Fruit fly (Drosophila melanogaster) whole organism, embryonic: ENCODE measurements around the gene CG32939.

Source experiments
- Atf3 ChIP-seq: fragments of 200-800 bp; sonication (Bioruptor generic); optimal IDR thresholded peaks from 3 replicates; lab custom pipeline; 2016; ENCODE audit warnings: missing biosample characterization, missing genetic modification characterization
- Bgb ChIP-seq: fragments of 200-800 bp; sonication (Bioruptor generic); IDR thresholded peaks from 2 replicates; pipeline ENCODE4 v1.3.6; 2022; ENCODE audit warnings: missing biosample characterization, missing genetic modification characterization; ENCODE audit not compliant: partially characterized antibody
- CG11398 ChIP-seq: fragments of 200-800 bp; sonication (Bioruptor generic); optimal IDR thresholded peaks from 2 replicates; lab custom pipeline; 2016; ENCODE audit warnings: missing biosample characterization, missing genetic modification characterization
- CG11456 ChIP-seq: fragments of 200-800 bp; sonication (Bioruptor generic); IDR thresholded peaks from 3 replicates; pipeline ENCODE4 v1.3.6; 2022; ENCODE audit warnings: missing biosample characterization, missing genetic modification characterization
- CG12391 ChIP-seq: fragments of 200-800 bp; sonication (Bioruptor generic); optimal IDR thresholded peaks from 3 replicates; lab custom pipeline; 2018; ENCODE audit warnings: missing biosample characterization, mild to moderate bottlenecking, missing genetic modification characterization, moderate library complexity
- CG13894 ChIP-seq: fragments of 200-800 bp; sonication (Bioruptor generic); optimal IDR thresholded peaks from 3 replicates; lab custom pipeline; 2018; ENCODE audit warnings: missing biosample characterization, mild to moderate bottlenecking, missing genetic modification characterization, moderate library complexity
- CG14710 ChIP-seq: fragments of 200-800 bp; sonication (Bioruptor generic); optimal IDR thresholded peaks from 3 replicates; lab custom pipeline; 2019; ENCODE audit warnings: missing biosample characterization, mild to moderate bottlenecking, missing genetic modification characterization, moderate library complexity
- CG17829 ChIP-seq: fragments of 200-800 bp; optimal IDR thresholded peaks from 2 replicates; lab custom pipeline; 2019; ENCODE audit warnings: missing biosample characterization, mild to moderate bottlenecking, missing genetic modification characterization, moderate library complexity
- CG2120 ChIP-seq: fragments of 200-800 bp; sonication (Bioruptor generic); optimal IDR thresholded peaks from 3 replicates; lab custom pipeline; 2016; ENCODE audit warnings: missing biosample characterization, missing genetic modification characterization
- CG2129 ChIP-seq: fragments of 200-800 bp; sonication (Bioruptor generic); IDR thresholded peaks from 2 replicates; pipeline ENCODE4 v1.3.6; 2022; ENCODE audit warnings: missing biosample characterization, missing genetic modification characterization; ENCODE audit not compliant: partially characterized antibody
- CG30020 ChIP-seq: fragments of 200-800 bp; optimal IDR thresholded peaks from 2 replicates; lab custom pipeline; 2019; ENCODE audit warnings: missing biosample characterization, mild to moderate bottlenecking, missing genetic modification characterization, moderate library complexity
- CG32772 ChIP-seq: fragments of 200-800 bp; sonication (Bioruptor generic); IDR thresholded peaks from 2 replicates; pipeline ENCODE4 v1.3.6; 2022; ENCODE audit warnings: missing biosample characterization, missing genetic modification characterization
- CG34376 ChIP-seq: fragments of 200-800 bp; sonication (Bioruptor generic); optimal IDR thresholded peaks from 2 replicates; lab custom pipeline; 2018; ENCODE audit warnings: missing biosample characterization, mild to moderate bottlenecking, missing genetic modification characterization
- CG3995 ChIP-seq: fragments of 200-800 bp; sonication (Bioruptor generic); optimal IDR thresholded peaks from 3 replicates; lab custom pipeline; 2016; ENCODE audit warnings: missing biosample characterization, missing genetic modification characterization
- CG6272 ChIP-seq: fragments of 200-800 bp; sonication (Bioruptor generic); IDR thresholded peaks from 2 replicates; pipeline ENCODE4 v1.3.6; 2022; ENCODE audit warnings: missing biosample characterization, missing genetic modification characterization
- CG7745 ChIP-seq: fragments of 200-800 bp; sonication (Bioruptor generic); optimal IDR thresholded peaks from 2 replicates; lab custom pipeline; 2018; ENCODE audit warnings: missing biosample characterization, mild to moderate bottlenecking, missing genetic modification characterization, moderate library complexity
- CG7963 ChIP-seq: fragments of 200-800 bp; sonication (Bioruptor generic); IDR thresholded peaks from 3 replicates; pipeline ENCODE4 v1.3.6; 2022; ENCODE audit warnings: missing biosample characterization, missing genetic modification characterization; ENCODE audit not compliant: partially characterized antibody
- CG9797 ChIP-seq: fragments of 200-800 bp; sonication (Bioruptor generic); optimal IDR thresholded peaks from 3 replicates; lab custom pipeline; 2018; ENCODE audit warnings: missing biosample characterization, mild to moderate bottlenecking, missing genetic modification characterization
- D ChIP-seq, 2 experiments: fragments of 200-800 bp in 1 of 2; fragments of >200 bp in 1 of 2; sonication (Bioruptor generic) in 1 of 2; optimal IDR thresholded peaks; 2 replicates in 1 of 2; 3 replicates in 1 of 2; lab custom pipeline; 2017; ENCODE audit warnings: mild to moderate bottlenecking in 1 of 2, missing biosample characterization in 1 of 2, missing genetic modification characterization in 1 of 2, missing genetic modification reagents in 1 of 2
- D19A ChIP-seq: fragments of 200-800 bp; optimal IDR thresholded peaks from 3 replicates; lab custom pipeline; 2019; ENCODE audit warnings: missing biosample characterization, mild to moderate bottlenecking, missing genetic modification characterization, moderate library complexity
- Dll ChIP-seq: fragments of 200-800 bp; sonication (Bioruptor generic); IDR thresholded peaks from 4 replicates; pipeline ENCODE4 v1.3.6; 2022; ENCODE audit warnings: missing biosample characterization, missing genetic modification characterization; ENCODE audit not compliant: partially characterized antibody
- Doc2 ChIP-seq: fragments of 200-800 bp; sonication (Bioruptor generic); IDR thresholded peaks from 2 replicates; pipeline ENCODE4 v1.3.6; 2022; ENCODE audit warnings: missing biosample characterization, missing genetic modification characterization
- Dref ChIP-seq: fragments of 200-800 bp; sonication (Bioruptor generic); IDR thresholded peaks from 2 replicates; pipeline ENCODE4 v1.3.6; 2022; ENCODE audit warnings: missing biosample characterization, missing genetic modification characterization
- Ets97D ChIP-seq: fragments of 200-800 bp; sonication (Bioruptor generic); optimal IDR thresholded peaks from 3 replicates; lab custom pipeline; 2016; ENCODE audit warnings: missing biosample characterization, missing genetic modification characterization
- Lpt ChIP-seq: fragments of >200 bp; optimal IDR thresholded peaks from 2 replicates; lab custom pipeline; 2018; ENCODE audit warnings: missing biosample characterization, missing genetic modification characterization
- MBD-R2 ChIP-seq: fragments of 200-800 bp; sonication (Bioruptor generic); IDR thresholded peaks from 2 replicates; pipeline ENCODE4 v1.3.6; 2022; ENCODE audit warnings: missing biosample characterization, missing genetic modification characterization
- NFAT ChIP-seq: fragments of 200-800 bp; sonication (Bioruptor generic); IDR thresholded peaks from 2 replicates; pipeline ENCODE4 v1.3.6; 2022; ENCODE audit warnings: missing biosample characterization, missing genetic modification characterization
- Opbp ChIP-seq: fragments of 200-800 bp; sonication (Bioruptor generic); IDR thresholded peaks from 3 replicates; pipeline ENCODE4 v1.3.6; 2022; ENCODE audit warnings: missing biosample characterization, missing genetic modification characterization; ENCODE audit not compliant: partially characterized antibody
- Sox100B ChIP-seq: fragments of 200-800 bp; sonication (Bioruptor generic); optimal IDR thresholded peaks from 3 replicates; lab custom pipeline; 2018; ENCODE audit warnings: missing biosample characterization, mild to moderate bottlenecking, missing genetic modification characterization
- Trl ChIP-seq, 3 experiments: fragments of >200 bp in 2 of 3; fragments of 200-800 bp in 1 of 3; sonication (Bioruptor generic) in 1 of 3; optimal IDR thresholded peaks; 2 replicates in 1 of 3; 3 replicates in 2 of 3; lab custom pipeline; 2016 to 2017; ENCODE audit warnings: missing biosample characterization in 1 of 3, missing genetic modification characterization in 1 of 3
- Usf ChIP-seq: fragments of 200-800 bp; sonication (Bioruptor generic); optimal IDR thresholded peaks from 2 replicates; lab custom pipeline; 2017; ENCODE audit warnings: missing genotype, missing biosample characterization, missing genetic modification characterization
- YL-1 ChIP-seq: fragments of 200-800 bp; sonication (Bioruptor generic); optimal IDR thresholded peaks from 3 replicates; lab custom pipeline; 2017; ENCODE audit warnings: missing biosample characterization, mild to moderate bottlenecking, missing genetic modification characterization
- al ChIP-seq: fragments of 200-800 bp; sonication (Bioruptor generic); IDR thresholded peaks from 2 replicates; pipeline ENCODE4 v1.3.6; 2022; ENCODE audit warnings: missing biosample characterization, missing genetic modification characterization
- amos ChIP-seq: fragments of 200-800 bp; sonication (Bioruptor generic); IDR thresholded peaks from 2 replicates; pipeline ENCODE4 v1.3.6; 2022; ENCODE audit warnings: missing biosample characterization, missing genetic modification characterization; ENCODE audit not compliant: partially characterized antibody
- cad ChIP-seq: fragments of >200 bp; optimal IDR thresholded peaks from 2 replicates; lab custom pipeline; 2017; ENCODE audit warnings: missing biosample characterization, missing genetic modification characterization
- chinmo ChIP-seq: fragments of 200-800 bp; sonication (Bioruptor generic); IDR thresholded peaks from 4 replicates; pipeline ENCODE4 v1.3.6; 2022; ENCODE audit warnings: missing biosample characterization, missing genetic modification characterization; ENCODE audit not compliant: partially characterized antibody
- crc ChIP-seq: fragments of 200-800 bp; sonication (Bioruptor generic); optimal IDR thresholded peaks from 2 replicates; lab custom pipeline; 2016; ENCODE audit warnings: missing biosample characterization, missing genetic modification characterization
- eve ChIP-seq, 2 experiments: fragments of >200 bp; optimal IDR thresholded peaks; 2 replicates each; lab custom pipeline; 2017; ENCODE audit warnings: missing biosample characterization in 2 of 2, missing genetic modification characterization in 2 of 2
- gsb ChIP-seq: fragments of 200-800 bp; sonication (Bioruptor generic); IDR thresholded peaks from 2 replicates; pipeline ENCODE4 v1.3.6; 2022; ENCODE audit warnings: missing biosample characterization, missing genetic modification characterization
- hbn ChIP-seq: fragments of 200-800 bp; sonication (Bioruptor generic); IDR thresholded peaks from 2 replicates; pipeline ENCODE4 v1.3.6; 2022; ENCODE audit warnings: missing biosample characterization, missing genetic modification characterization; ENCODE audit not compliant: partially characterized antibody
- knrl ChIP-seq: fragments of 200-800 bp; sonication (Bioruptor generic); IDR thresholded peaks from 3 replicates; pipeline ENCODE4 v1.3.6; 2022; ENCODE audit warnings: missing biosample characterization, missing genetic modification characterization; ENCODE audit not compliant: partially characterized antibody
- phol ChIP-seq: fragments of 200-800 bp; sonication (Bioruptor generic); optimal IDR thresholded peaks from 3 replicates; lab custom pipeline; 2018; ENCODE audit warnings: missing biosample characterization, mild to moderate bottlenecking, missing genetic modification characterization, moderate library complexity
- pzg ChIP-seq: fragments of 200-800 bp; sonication (Bioruptor generic); optimal IDR thresholded peaks from 3 replicates; lab custom pipeline; 2018; ENCODE audit warnings: missing biosample characterization, mild to moderate bottlenecking, missing genetic modification characterization, moderate library complexity
- row ChIP-seq: fragments of 200-800 bp; sonication (Bioruptor generic); IDR thresholded peaks from 3 replicates; pipeline ENCODE4 v1.3.6; 2022; ENCODE audit warnings: missing biosample characterization, missing genetic modification characterization
- sna ChIP-seq: fragments of 200-800 bp; sonication (Bioruptor generic); IDR thresholded peaks from 2 replicates; pipeline ENCODE4 v1.3.6; 2022; ENCODE audit warnings: missing biosample characterization, missing genetic modification characterization; ENCODE audit not compliant: partially characterized antibody
- sr ChIP-seq: fragments of 200-800 bp; sonication (Bioruptor generic); IDR thresholded peaks from 3 replicates; pipeline ENCODE4 v1.3.6; 2022; ENCODE audit warnings: missing biosample characterization, missing genetic modification characterization
- tna ChIP-seq: fragments of 200-800 bp; sonication (Bioruptor generic); IDR thresholded peaks from 2 replicates; pipeline ENCODE4 v1.3.6; 2022; ENCODE audit warnings: missing biosample characterization, missing genetic modification characterization; ENCODE audit not compliant: partially characterized antibody
- trem ChIP-seq: fragments of 200-800 bp; optimal IDR thresholded peaks from 3 replicates; lab custom pipeline; 2019; ENCODE audit warnings: missing biosample characterization, mild to moderate bottlenecking, missing genetic modification characterization, moderate library complexity
- unc-4 ChIP-seq: fragments of 200-800 bp; sonication (Bioruptor generic); IDR thresholded peaks from 2 replicates; pipeline ENCODE4 v1.3.6; 2022; ENCODE audit warnings: missing biosample characterization, missing genetic modification characterization; ENCODE audit not compliant: partially characterized antibody

The CG32939 gene

dm6 chr3R:9740713-9741112, 47.8 kb downstream of the CG32939 start, which contains the start of gene Pnn (continued):
- TF ChIP-seq sna (GFP tag; lab: Robert Waterston, UW) (peak; percentile 87), Lpt (no peak), pzg (peak; percentile 53), unc-4 (GFP tag; lab: Robert Waterston, UW) (peak; percentile 90), Doc2 (GFP tag; lab: Robert Waterston, UW) (no peak), Atf3 (GFP tag; lab: Kevin White, UChicago) (no peak), Ets97D (GFP tag; lab: Kevin White, UChicago) (no peak), D (optimal IDR thresholded peaks at IDR 0.05; lab: Kevin White, UChicago) (no peak), D (GFP tag; optimal IDR thresholded peaks at IDR 0.05; lab: Kevin White, UChicago) (peak; percentile 16), crc (no peak), CG12391 (tag; lab: Kevin White, UChicago) (peak; percentile 49), CG34376 (GFP tag; lab: Kevin White, UChicago) (no peak), Trl (optimal IDR thresholded peaks at IDR 0.05; lab: Kevin White, UChicago) (no peak), Trl (GFP tag; optimal IDR thresholded peaks at IDR 0.05; lab: Kevin White, UChicago) (no peak), al (GFP tag; lab: Robert Waterston, UW) (0 out of 2 replicates have a peak, but pooled peaks have one; percentile 6), MBD-R2 (peak; percentile 91), D19A (no peak), CG17829 (tag; lab: Kevin White, UChicago) (peak; percentile 24), YL-1 (GFP tag; lab: Kevin White, UChicago) (peak; percentile 21), Bgb (GFP tag; lab: Robert Waterston, UW) (peak; percentile 92), CG30020 (tag; lab: Kevin White, UChicago) (peak; percentile 63), Dll (GFP tag; lab: Robert Waterston, UW) (peak; percentile 91), CG9797 (GFP tag; lab: Kevin White, UChicago) (peak; percentile 17), trem (tag; lab: Kevin White, UChicago) (peak; percentile 67), eve (GFP tag; optimal IDR thresholded peaks at IDR 0.05; lab: Kevin White, UChicago) (no peak), CG11398 (GFP tag; lab: Kevin White, UChicago) (no peak), sr (no peak), knrl (GFP tag; lab: Robert Waterston, UW) (peak; percentile 92), CG2120 (GFP tag; lab: Kevin White, UChicago) (peak; percentile 16), CG6272 (GFP tag; lab: Robert Waterston, UW) (no peak), Usf (GFP tag; lab: Kevin White, UChicago) (no peak), CG7745 (peak; percentile 44), CG14710 (peak; percentile 59), Dref (GFP tag; lab: Robert Waterston, UW) (peak; percentile 81), CG13894 (tag; lab: Kevin White, UChicago) (peak; percentile 77), row (GFP tag; lab: Robert Waterston, UW) (peak; percentile 84), phol (tag; lab: Kevin White, UChicago) (peak; percentile 21), cad (GFP tag; lab: Kevin White, UChicago) (peak; percentile 30), gsb (GFP tag; lab: Robert Waterston, UW) (no peak), hbn (GFP tag; lab: Robert Waterston, UW) (peak; percentile 87), chinmo (peak; percentile 61; the same call in 1 of the 4 replicates), CG32772 (GFP tag; lab: Robert Waterston, UW) (no peak), CG2129 (GFP tag; lab: Robert Waterston, UW) (peak; percentile 81), CG11456 (GFP tag; lab: Robert Waterston, UW) (no peak), NFAT (GFP tag; lab: Robert Waterston, UW) (peak; percentile 30; the same call in 1 of the 2 replicates), tna (GFP tag; lab: Robert Waterston, UW) (peak; percentile 77), CG7963 (GFP tag; lab: Robert Waterston, UW) (peak; percentile 87), Opbp (GFP tag; lab: Robert Waterston, UW) (peak; percentile 94), Sox100B (GFP tag; lab: Kevin White, UChicago) (peak; percentile 6), amos (GFP tag; lab: Robert Waterston, UW) (peak; percentile 93), CG3995 (GFP tag; lab: Kevin White, UChicago) (peak; percentile 95)
